Fruit fly (Drosophila melanogaster): ENCODE results near the gene CG13775.

The CG13775 gene

DNA sequence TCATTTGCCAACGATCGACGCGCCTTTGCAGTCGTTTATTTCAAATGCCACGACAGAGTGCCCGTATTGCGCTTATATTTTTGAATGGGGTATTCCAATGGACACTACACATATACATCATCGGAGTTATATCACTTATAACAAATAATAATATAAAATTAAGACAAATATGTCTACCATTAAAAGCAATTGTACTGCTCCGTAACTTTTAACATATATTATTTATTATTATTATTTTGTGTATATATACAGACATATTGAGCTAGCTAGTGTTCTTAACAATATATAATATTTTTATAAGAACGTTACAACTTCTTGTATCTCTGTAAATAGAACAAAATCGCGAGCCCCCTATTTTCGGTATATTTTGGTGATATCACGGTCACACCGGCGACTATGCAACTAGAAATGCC lies 7.3 kb upstream of the CG13775 start, which contains the start of the genes sip2 and Coprox (continued):
- peak; percentile 93 for TF ChIP-seq CG30020 (tag; optimal IDR thresholded peaks at IDR 0.05)
- peak; percentile 29; the same call in 1 of the 2 replicates for TF ChIP-seq HLH3B (GFP tag; IDR thresholded peaks at IDR 0.05)
- TF ChIP-seq hbn (GFP tag; IDR thresholded peaks at IDR 0.05; ENCODE audit: partially characterized antibody): no peak
- TF ChIP-seq Taf1 (GFP tag; IDR thresholded peaks at IDR 0.05): no peak
- TF ChIP-seq slou (GFP tag; optimal IDR thresholded peaks at IDR 0.05): no peak
- no peak for TF ChIP-seq Poxn (GFP tag; IDR thresholded peaks at IDR 0.05)
- no peak for TF ChIP-seq grn (GFP tag; optimal IDR thresholded peaks at IDR 0.05)
- no peak for TF ChIP-seq Sin3A (optimal IDR thresholded peaks at IDR 0.05)
- TF ChIP-seq sisA (GFP tag; IDR thresholded peaks at IDR 0.05): peak; percentile 43; the same call in 1 of the 2 replicates
- peak; percentile 78 for TF ChIP-seq CG10267 (tag; optimal IDR thresholded peaks at IDR 0.05)
- TF ChIP-seq Rfx (GFP tag; IDR thresholded peaks at IDR 0.05): peak; percentile 62
- TF ChIP-seq oc (tag; optimal IDR thresholded peaks at IDR 0.05): no peak
- no peak for TF ChIP-seq CG1603 (tag; optimal IDR thresholded peaks at IDR 0.05)
- no peak for TF ChIP-seq Optix (GFP tag; IDR thresholded peaks at IDR 0.05)
- TF ChIP-seq Dip2 (GFP tag; IDR thresholded peaks at IDR 0.05): no peak
- TF ChIP-seq CG1792 (GFP tag; optimal IDR thresholded peaks at IDR 0.05): no peak
- peak; percentile 63 for TF ChIP-seq CG10209 (GFP tag; optimal IDR thresholded peaks at IDR 0.05)
- TF ChIP-seq luna (GFP tag; optimal IDR thresholded peaks at IDR 0.05): no peak
- TF ChIP-seq Dbx (GFP tag; IDR thresholded peaks at IDR 0.05): 0 out of 3 replicates have a peak, but pooled peaks have one; percentile 10
- TF ChIP-seq schlank (tag; optimal IDR thresholded peaks at IDR 0.05): no peak
- no peak for TF ChIP-seq zfh1 (GFP tag; IDR thresholded peaks at IDR 0.05)
- no peak for TF ChIP-seq ham (GFP tag; IDR thresholded peaks at IDR 0.05)
- no peak for TF ChIP-seq CG7745 (tag; optimal IDR thresholded peaks at IDR 0.05)
- no peak for TF ChIP-seq peb (GFP tag; IDR thresholded peaks at IDR 0.05)
- TF ChIP-seq Oli (tag; optimal IDR thresholded peaks at IDR 0.05): peak; percentile 37
- no peak for TF ChIP-seq HmgD (GFP tag; optimal IDR thresholded peaks at IDR 0.05)
- TF ChIP-seq NfI (GFP tag; optimal IDR thresholded peaks at IDR 0.05): peak; percentile 18
- 0 out of 2 replicates have a peak, but pooled peaks have one; percentile 23 for TF ChIP-seq CG7372 (GFP tag; IDR thresholded peaks at IDR 0.05)
- TF ChIP-seq Sry-δ (GFP tag; optimal IDR thresholded peaks at IDR 0.05): no peak
- TF ChIP-seq PHDP (tag; optimal IDR thresholded peaks at IDR 0.05): peak; percentile 82
- TF ChIP-seq CG31365 (tag; optimal IDR thresholded peaks at IDR 0.05): no peak
- no peak for TF ChIP-seq Asciz (GFP tag; optimal IDR thresholded peaks at IDR 0.05)
- TF ChIP-seq CG14441 (GFP tag; IDR thresholded peaks at IDR 0.05): 0 out of 2 replicates have a peak, but pooled peaks have one; percentile 46
- no peak for TF ChIP-seq CG11085 (GFP tag; IDR thresholded peaks at IDR 0.05)
- no peak; the same call in 1 of the 2 replicates for TF ChIP-seq amos (GFP tag; IDR thresholded peaks at IDR 0.05; ENCODE audit: partially characterized antibody)
- TF ChIP-seq CrebB (tag; optimal IDR thresholded peaks at IDR 0.05): peak; percentile 50
- TF ChIP-seq ato (GFP tag; IDR thresholded peaks at IDR 0.05; ENCODE audit: partially characterized antibody): no peak
- TF ChIP-seq Ada2b (GFP tag; IDR thresholded peaks at IDR 0.05): no peak; the same call in 1 of the 2 replicates
- no peak for TF ChIP-seq en (GFP tag; optimal IDR thresholded peaks at IDR 0.05)
- peak; percentile 50; the same call in 1 of the 2 replicates for TF ChIP-seq rib (GFP tag; IDR thresholded peaks at IDR 0.05)
- no peak for TF ChIP-seq Oaz (GFP tag; IDR thresholded peaks at IDR 0.05)
- TF ChIP-seq CG8478 (optimal IDR thresholded peaks at IDR 0.05): no peak
- TF ChIP-seq Scr (GFP tag; IDR thresholded peaks at IDR 0.05; ENCODE audit: partially characterized antibody): no peak
- no peak for TF ChIP-seq TFAM (GFP tag; optimal IDR thresholded peaks at IDR 0.05)
- peak; percentile 59 for TF ChIP-seq CG14014 (GFP tag; IDR thresholded peaks at IDR 0.05)
- TF ChIP-seq emc (GFP tag; optimal IDR thresholded peaks at IDR 0.05): no peak
- TF ChIP-seq Lpt (GFP tag; optimal IDR thresholded peaks at IDR 0.05): no peak
- peak; percentile 62 for TF ChIP-seq CG10147 (GFP tag; optimal IDR thresholded peaks at IDR 0.05)
- peak; percentile 59 for TF ChIP-seq CG8388 (GFP tag; optimal IDR thresholded peaks at IDR 0.05)
- TF ChIP-seq CG11093 (GFP tag; IDR thresholded peaks at IDR 0.05): no peak
- TF ChIP-seq CG10366 (GFP tag; IDR thresholded peaks at IDR 0.05): peak; percentile 39; the same call in 1 of the 2 replicates
- peak; percentile 69 for TF ChIP-seq Xbp1 (GFP tag; optimal IDR thresholded peaks at IDR 0.05)

All from whole organism, embryonic.